Fruit fly (Drosophila melanogaster) whole organism, embryonic: ENCODE measurements around the gene wdb.

Source experiments
- Adf1 ChIP-seq: fragments of 200-800 bp; sonication (Bioruptor generic); IDR thresholded peaks from 2 replicates; pipeline ENCODE4 v1.3.6; 2022; ENCODE audit warnings: missing biosample characterization, missing genetic modification characterization
- Awh ChIP-seq: fragments of 200-800 bp; sonication (Bioruptor generic); IDR thresholded peaks from 2 replicates; pipeline ENCODE4, ENCODE4 v1.3.6; 2022; ENCODE audit warnings: missing biosample characterization, missing genetic modification characterization
- BEAF-32 ChIP-seq: fragments of 200-800 bp; sonication (Bioruptor generic); optimal IDR thresholded peaks from 3 replicates; lab custom pipeline; 2017; ENCODE audit warnings: missing biosample characterization, missing genetic modification characterization, mild to moderate bottlenecking, moderate library complexity, missing genetic modification reagents
- C15 ChIP-seq: fragments of 200-800 bp; sonication (Bioruptor generic); IDR thresholded peaks from 3 replicates; pipeline ENCODE4 v1.3.6; 2022; ENCODE audit warnings: missing biosample characterization, missing genetic modification characterization
- CG1024 ChIP-seq: fragments of 200-800 bp; sonication (Bioruptor generic); IDR thresholded peaks from 2 replicates; pipeline ENCODE4 v1.3.6; 2022; ENCODE audit warnings: missing biosample characterization, missing genetic modification characterization
- CG10274 ChIP-seq: fragments of 200-800 bp; sonication (Bioruptor generic); optimal IDR thresholded peaks from 3 replicates; lab custom pipeline; 2017; ENCODE audit warnings: missing biosample characterization, mild to moderate bottlenecking, missing genetic modification characterization
- CG11723 ChIP-seq: fragments of 200-800 bp; sonication (Bioruptor generic); optimal IDR thresholded peaks from 2 replicates; lab custom pipeline; 2017; ENCODE audit warnings: missing biosample characterization, mild to moderate bottlenecking, missing genetic modification characterization
- CG1233 ChIP-seq: fragments of 200-800 bp; sonication (Bioruptor generic); optimal IDR thresholded peaks from 4 replicates; lab custom pipeline; 2018; ENCODE audit warnings: missing biosample characterization, mild to moderate bottlenecking, missing genetic modification characterization
- CG13624 ChIP-seq: fragments of 200-800 bp; sonication (Bioruptor generic); optimal IDR thresholded peaks from 2 replicates; lab custom pipeline; 2016; ENCODE audit warnings: missing biosample characterization, missing genetic modification characterization
- CG14860 ChIP-seq: fragments of 200-800 bp; sonication (Bioruptor generic); IDR thresholded peaks from 3 replicates; pipeline ENCODE4 v1.3.6; 2022; ENCODE audit warnings: missing biosample characterization, missing genetic modification characterization; ENCODE audit not compliant: partially characterized antibody
- CG1647 ChIP-seq: fragments of 200-800 bp; sonication (Bioruptor generic); optimal IDR thresholded peaks from 3 replicates; lab custom pipeline; 2016; ENCODE audit warnings: missing biosample characterization, missing genetic modification characterization
- CG16863 ChIP-seq: fragments of 200-800 bp; sonication (Bioruptor generic); optimal IDR thresholded peaks from 3 replicates; lab custom pipeline; 2016; ENCODE audit warnings: missing biosample characterization, missing genetic modification characterization
- CG32532 ChIP-seq: fragments of 200-800 bp; sonication (Bioruptor generic); IDR thresholded peaks from 2 replicates; pipeline ENCODE4 v1.3.6; 2022; ENCODE audit warnings: missing biosample characterization, missing genetic modification characterization
- CG6654 ChIP-seq: fragments of 200-800 bp; sonication (Bioruptor generic); optimal IDR thresholded peaks from 2 replicates; lab custom pipeline; 2017; ENCODE audit warnings: missing biosample characterization, mild to moderate bottlenecking, missing genetic modification characterization
- CG6765 ChIP-seq: fragments of 200-800 bp; sonication (Bioruptor generic); optimal IDR thresholded peaks from 3 replicates; lab custom pipeline; 2017; ENCODE audit warnings: missing biosample characterization, mild to moderate bottlenecking, missing genetic modification characterization
- CG8290 ChIP-seq, 3 experiments: fragments of 200-800 bp; sonication (Bioruptor generic); optimal IDR thresholded peaks; 2 replicates each; lab custom pipeline; 2016 to 2019; ENCODE audit warnings: missing biosample characterization in 3 of 3, missing genetic modification characterization in 3 of 3, mild to moderate bottlenecking in 2 of 3, moderate library complexity in 1 of 3
- CG9932 ChIP-seq: fragments of 200-800 bp; sonication (Bioruptor generic); IDR thresholded peaks from 2 replicates; pipeline ENCODE4 v1.3.6; 2022; ENCODE audit warnings: missing biosample characterization, missing genetic modification characterization
- D19A ChIP-seq: fragments of 200-800 bp; optimal IDR thresholded peaks from 3 replicates; lab custom pipeline; 2019; ENCODE audit warnings: missing biosample characterization, mild to moderate bottlenecking, missing genetic modification characterization, moderate library complexity
- Dip2 ChIP-seq: fragments of 200-800 bp; sonication (Bioruptor generic); IDR thresholded peaks from 2 replicates; pipeline ENCODE4 v1.3.6; 2022; ENCODE audit warnings: missing biosample characterization, missing genetic modification characterization
- HLH3B ChIP-seq: fragments of 200-800 bp; sonication (Bioruptor generic); IDR thresholded peaks from 2 replicates; pipeline ENCODE4 v1.3.6; 2022; ENCODE audit warnings: missing biosample characterization, missing genetic modification characterization
- Hey ChIP-seq: fragments of 200-800 bp; sonication (Bioruptor generic); optimal IDR thresholded peaks from 3 replicates; lab custom pipeline; 2018; ENCODE audit warnings: missing biosample characterization, mild to moderate bottlenecking, missing genetic modification characterization
- Lhr ChIP-seq: fragments of 200-800 bp; sonication (Bioruptor generic); optimal IDR thresholded peaks from 3 replicates; lab custom pipeline; 2017; ENCODE audit warnings: mild to moderate bottlenecking, missing biosample characterization, missing genetic modification reagents, missing genetic modification characterization
- Mad ChIP-seq: fragments of 200-800 bp; sonication (Bioruptor generic); optimal IDR thresholded peaks from 2 replicates; lab custom pipeline; 2016; ENCODE audit warnings: missing biosample characterization, missing genetic modification characterization
- Ravus ChIP-seq: fragments of 200-800 bp; sonication (Bioruptor generic); IDR thresholded peaks from 2 replicates; pipeline ENCODE4 v1.3.6; 2022; ENCODE audit warnings: missing biosample characterization, missing genetic modification characterization
- Rx ChIP-seq: fragments of 200-800 bp; sonication (Bioruptor generic); IDR thresholded peaks from 2 replicates; pipeline ENCODE4 v1.3.6; 2022; ENCODE audit warnings: missing biosample characterization, missing genetic modification characterization
- Stat92E ChIP-seq, 3 experiments: fragments of >200 bp in 2 of 3; fragments of 200-800 bp in 1 of 3; sonication (Bioruptor generic) in 1 of 3; optimal IDR thresholded peaks; 2 replicates each; lab custom pipeline; 2017 to 2019; ENCODE audit warnings: missing biosample characterization in 3 of 3, missing genetic modification characterization in 3 of 3, mild to moderate bottlenecking in 1 of 3, moderate library complexity in 1 of 3
- Trl ChIP-seq, 3 experiments: fragments of >200 bp in 2 of 3; fragments of 200-800 bp in 1 of 3; sonication (Bioruptor generic) in 1 of 3; optimal IDR thresholded peaks; 2 replicates in 1 of 3; 3 replicates in 2 of 3; lab custom pipeline; 2016 to 2017; ENCODE audit warnings: missing biosample characterization in 1 of 3, missing genetic modification characterization in 1 of 3
- Vsx1 ChIP-seq: fragments of 200-800 bp; sonication (Bioruptor generic); optimal IDR thresholded peaks from 2 replicates; lab custom pipeline; 2017; ENCODE audit warnings: missing biosample characterization, mild to moderate bottlenecking, missing genetic modification characterization, missing genetic modification reagents
- croc ChIP-seq: fragments of 200-800 bp; sonication (Bioruptor generic); conservative IDR thresholded peaks from 3 replicates; pipeline ENCODE4 v1.3.6; 2022; ENCODE audit warnings: missing biosample characterization, missing genetic modification characterization
- dati ChIP-seq: fragments of 200-800 bp; sonication (Bioruptor generic); IDR thresholded peaks from 2 replicates; pipeline ENCODE4 v1.3.6; 2022; ENCODE audit warnings: missing biosample characterization, missing genetic modification characterization
- disco-r ChIP-seq: fragments of 200-800 bp; sonication (Bioruptor generic); optimal IDR thresholded peaks from 2 replicates; lab custom pipeline; 2016; ENCODE audit warnings: missing biosample characterization, missing genetic modification characterization
- dpn ChIP-seq, 2 experiments: fragments of 200-800 bp; sonication (Bioruptor generic); optimal IDR thresholded peaks; 3 replicates each; lab custom pipeline; 2016; ENCODE audit warnings: missing biosample characterization in 2 of 2, missing genetic modification characterization in 2 of 2
- emc ChIP-seq: fragments of 200-800 bp; sonication (Bioruptor generic); optimal IDR thresholded peaks from 2 replicates; lab custom pipeline; 2016; ENCODE audit warnings: missing biosample characterization, missing genetic modification characterization
- fd64A ChIP-seq: fragments of 200-800 bp; sonication (Bioruptor generic); optimal IDR thresholded peaks from 3 replicates; lab custom pipeline; 2018; ENCODE audit warnings: missing biosample characterization, mild to moderate bottlenecking, missing genetic modification characterization
- grau ChIP-seq: fragments of 200-800 bp; optimal IDR thresholded peaks from 3 replicates; lab custom pipeline; 2019; ENCODE audit warnings: missing biosample characterization, mild to moderate bottlenecking, missing genetic modification characterization, moderate library complexity
- hb ChIP-seq: fragments of 200-800 bp; sonication (Bioruptor generic); IDR thresholded peaks from 3 replicates; pipeline ENCODE4 v1.3.6; 2022; ENCODE audit warnings: missing biosample characterization, missing genetic modification characterization; ENCODE audit not compliant: partially characterized antibody
- her ChIP-seq: fragments of 200-800 bp; sonication (Bioruptor generic); optimal IDR thresholded peaks from 2 replicates; lab custom pipeline; 2016; ENCODE audit warnings: missing biosample characterization, missing genetic modification characterization
- hkb ChIP-seq, 2 experiments: fragments of 200-800 bp in 1 of 2; fragments of >200 bp in 1 of 2; sonication (Bioruptor generic) in 1 of 2; IDR thresholded peaks in 1 of 2; optimal IDR thresholded peaks in 1 of 2; 2 replicates each; pipeline versions ENCODE4 v1.3.6 to Lab custom; 2017 to 2022; ENCODE audit warnings: missing biosample characterization in 1 of 2, missing genetic modification characterization in 1 of 2
- kay ChIP-seq: fragments of 200-800 bp; sonication (Bioruptor generic); optimal IDR thresholded peaks from 2 replicates; lab custom pipeline; 2016; ENCODE audit warnings: missing biosample characterization, missing genetic modification characterization
- phol ChIP-seq: fragments of 200-800 bp; sonication (Bioruptor generic); optimal IDR thresholded peaks from 3 replicates; lab custom pipeline; 2018; ENCODE audit warnings: missing biosample characterization, mild to moderate bottlenecking, missing genetic modification characterization, moderate library complexity
- prd ChIP-seq, 3 experiments: fragments of >200 bp in 2 of 3; fragments of 200-800 bp in 1 of 3; sonication (Bioruptor generic) in 1 of 3; optimal IDR thresholded peaks in 2 of 3; IDR thresholded peaks in 1 of 3; 2 replicates in 2 of 3; 3 replicates in 1 of 3; pipeline versions ENCODE4 v1.3.6 to Lab custom; 2017 to 2022; ENCODE audit warnings: missing biosample characterization in 1 of 3, missing genetic modification characterization in 1 of 3
- psq ChIP-seq: fragments of 200-800 bp; sonication (Bioruptor generic); optimal IDR thresholded peaks from 2 replicates; lab custom pipeline; 2017; ENCODE audit warnings: missing biosample characterization, missing genetic modification characterization
- ro ChIP-seq: fragments of 200-800 bp; sonication (Bioruptor generic); IDR thresholded peaks from 2 replicates; pipeline ENCODE4 v1.3.6; 2022; ENCODE audit warnings: missing biosample characterization, missing genetic modification characterization
- salm ChIP-seq: fragments of 200-800 bp; sonication (Bioruptor generic); optimal IDR thresholded peaks from 2 replicates; lab custom pipeline; 2018; ENCODE audit warnings: missing biosample characterization, mild to moderate bottlenecking, missing genetic modification characterization
- sc ChIP-seq, 3 experiments: fragments of >200 bp in 2 of 3; fragments of 200-800 bp in 1 of 3; sonication (Bioruptor generic) in 1 of 3; optimal IDR thresholded peaks; 2 replicates in 2 of 3; 3 replicates in 1 of 3; lab custom pipeline; 2017; ENCODE audit warnings: mild to moderate bottlenecking in 1 of 3, missing biosample characterization in 1 of 3, missing genetic modification characterization in 1 of 3, missing genetic modification reagents in 1 of 3
- sd ChIP-seq: fragments of 200-800 bp; sonication (Bioruptor generic); optimal IDR thresholded peaks from 3 replicates; lab custom pipeline; 2018; ENCODE audit warnings: missing biosample characterization, mild to moderate bottlenecking, missing genetic modification characterization, moderate library complexity
- stwl ChIP-seq: fragments of 200-800 bp; sonication (Bioruptor generic); optimal IDR thresholded peaks from 3 replicates; lab custom pipeline; 2018; ENCODE audit warnings: missing biosample characterization, mild to moderate bottlenecking, missing genetic modification characterization, moderate library complexity
- zen2 ChIP-seq: fragments of 200-800 bp; sonication (Bioruptor generic); IDR thresholded peaks from 3 replicates; pipeline ENCODE4 v1.3.6; 2022; ENCODE audit warnings: missing biosample characterization, missing genetic modification characterization; ENCODE audit not compliant: partially characterized antibody
- zf30C ChIP-seq: fragments of 200-800 bp; sonication (Bioruptor generic); optimal IDR thresholded peaks from 3 replicates; lab custom pipeline; 2018; ENCODE audit warnings: missing biosample characterization, mild to moderate bottlenecking, missing genetic modification characterization

Gene wdb

dm6 chr3R:27608000-27608399, 26.0 kb upstream of the wdb start (continued):
- TF ChIP-seq sd (tag; lab: Kevin White, UChicago) (peak; percentile 61), CG13624 (GFP tag; lab: Kevin White, UChicago) (no peak), ro (GFP tag; lab: Robert Waterston, UW) (no peak), croc (no peak), Hey (tag; lab: Kevin White, UChicago) (no peak), BEAF-32 (GFP tag; lab: Kevin White, UChicago) (no peak), stwl (tag; lab: Kevin White, UChicago) (no peak), CG1233 (GFP tag; lab: Kevin White, UChicago) (no peak), grau (tag; lab: Kevin White, UChicago) (no peak), emc (GFP tag; lab: Kevin White, UChicago) (no peak), CG6765 (GFP tag; lab: Kevin White, UChicago) (no peak), dpn (GFP tag; optimal IDR thresholded peaks at IDR 0.05; lab: Kevin White, UChicago) (no peak), hkb (optimal IDR thresholded peaks at IDR 0.05; lab: Kevin White, UChicago) (no peak), hkb (GFP tag; IDR thresholded peaks at IDR 0.05; lab: Robert Waterston, UW) (0 out of 2 replicates have a peak, but pooled peaks have one; percentile 9), Stat92E (GFP tag; optimal IDR thresholded peaks at IDR 0.05; lab: Kevin White, UChicago) (no peak), dati (GFP tag; lab: Robert Waterston, UW) (no peak), Adf1 (GFP tag; lab: Robert Waterston, UW) (no peak; the same call in 1 of the 2 replicates), kay (GFP tag; lab: Kevin White, UChicago) (no peak), CG1647 (GFP tag; lab: Kevin White, UChicago) (no peak), Ravus (GFP tag; lab: Robert Waterston, UW) (no peak), prd (optimal IDR thresholded peaks at IDR 0.05; lab: Kevin White, UChicago) (no peak), prd (GFP tag; IDR thresholded peaks at IDR 0.05; lab: Robert Waterston, UW) (no peak), sc (optimal IDR thresholded peaks at IDR 0.05; lab: Kevin White, UChicago) (no peak), sc (GFP tag; optimal IDR thresholded peaks at IDR 0.05; lab: Kevin White, UChicago) (no peak), D19A (tag; lab: Kevin White, UChicago) (no peak), CG8290 (GFP tag; optimal IDR thresholded peaks at IDR 0.05; lab: Kevin White, UChicago) (no peak), CG8290 (tag; optimal IDR thresholded peaks at IDR 0.05; lab: Kevin White, UChicago) (peak in 1 of 2 experiments; percentile 46), CG11723 (GFP tag; lab: Kevin White, UChicago) (no peak), salm (tag; lab: Kevin White, UChicago) (no peak), C15 (no peak), Rx (GFP tag; lab: Robert Waterston, UW) (no peak), CG14860 (no peak), Vsx1 (no peak), fd64A (GFP tag; lab: Kevin White, UChicago) (no peak), disco-r (GFP tag; lab: Kevin White, UChicago) (no peak), CG1024 (GFP tag; lab: Robert Waterston, UW) (no peak), CG6654 (GFP tag; lab: Kevin White, UChicago) (no peak), zen2 (GFP tag; lab: Robert Waterston, UW) (no peak), psq (GFP tag; lab: Kevin White, UChicago) (no peak), her (GFP tag; lab: Kevin White, UChicago) (no peak), Dip2 (GFP tag; lab: Robert Waterston, UW) (no peak), Mad (no peak), zf30C (GFP tag; lab: Kevin White, UChicago) (no peak), Trl (optimal IDR thresholded peaks at IDR 0.05; lab: Kevin White, UChicago) (peak in 1 of 2 experiments; percentile 0), Trl (GFP tag; optimal IDR thresholded peaks at IDR 0.05; lab: Kevin White, UChicago) (no peak), hb (no peak), phol (tag; lab: Kevin White, UChicago) (no peak), Awh (GFP tag; lab: Robert Waterston, UW) (no peak), Lhr (GFP tag; lab: Kevin White, UChicago) (no peak), CG9932 (GFP tag; lab: Robert Waterston, UW) (no peak), CG10274 (no peak), HLH3B (GFP tag; lab: Robert Waterston, UW) (0 out of 2 replicates have a peak, but pooled peaks have one; percentile 6), CG16863 (GFP tag; lab: Kevin White, UChicago) (no peak), CG32532 (GFP tag; lab: Robert Waterston, UW) (no peak)
